Worm (Caenorhabditis elegans): ENCODE results near the gene F40A3.6.

F40A3.6 gene

DNA sequence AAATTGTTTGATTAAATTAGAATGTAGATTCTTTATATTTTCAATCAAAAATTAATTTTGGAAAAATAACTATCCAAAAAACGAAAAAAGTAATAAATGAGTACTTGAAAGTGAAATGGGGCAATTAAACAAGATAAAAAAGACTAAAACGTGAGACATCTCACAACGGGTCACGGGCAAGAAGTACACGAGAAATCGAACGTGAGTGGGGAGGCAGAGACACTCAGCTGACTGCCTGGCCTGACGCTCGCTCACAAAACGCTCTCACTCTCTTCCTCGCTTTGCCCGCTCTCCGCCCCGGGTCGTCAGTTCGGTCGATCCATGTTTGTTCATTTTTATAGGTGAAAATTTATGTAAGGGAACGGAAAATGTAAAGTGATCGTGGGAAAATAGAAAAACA lies 45.4 kb downstream of the F40A3.6 start:
- peak; percentile 12 for TF ChIP-seq nhr-85 (tag)
- peak in 1 of 2 experiments; percentile 54 for TF ChIP-seq lin-35 (GFP tag; optimal IDR thresholded peaks at IDR 0.05)
- TF ChIP-seq dpl-1 (GFP tag; optimal IDR thresholded peaks at IDR 0.05): no peak
- TF ChIP-seq ces-1 (GFP tag; optimal IDR thresholded peaks at IDR 0.05): no peak
- TF ChIP-seq lin-14 (GFP tag; optimal IDR thresholded peaks at IDR 0.05): peak; percentile 51
- TF ChIP-seq efl-1 (optimal IDR thresholded peaks at IDR 0.05): no peak
- TF ChIP-seq efl-1 (GFP tag; optimal IDR thresholded peaks at IDR 0.05 in 1 of 2): no peak
- peak; percentile 9 for TF ChIP-seq nhr-71 (tag; optimal IDR thresholded peaks at IDR 0.05)
- TF ChIP-seq unc-62 (GFP tag; optimal IDR thresholded peaks at IDR 0.05): no peak
- TF ChIP-seq mdl-1 (tag; optimal IDR thresholded peaks at IDR 0.05): peak in 1 of 2 experiments; percentile 69
- TF ChIP-seq ztf-4 (tag; optimal IDR thresholded peaks at IDR 0.05): no peak
- TF ChIP-seq snu-23 (GFP tag; optimal IDR thresholded peaks at IDR 0.05): peak; percentile 32
- TF ChIP-seq blmp-1 (tag; optimal IDR thresholded peaks at IDR 0.05): peak; percentile 77
- TF ChIP-seq ceh-88 (GFP tag; IDR thresholded peaks at IDR 0.05): no peak
- peak; percentile 42 for TF ChIP-seq nhr-20 (tag; optimal IDR thresholded peaks at IDR 0.05)
- peak; percentile 48 for TF ChIP-seq mep-1 (tag; optimal IDR thresholded peaks at IDR 0.05)
- peak; percentile 13 for TF ChIP-seq unc-130 (tag; optimal IDR thresholded peaks at IDR 0.05)

DNA sequence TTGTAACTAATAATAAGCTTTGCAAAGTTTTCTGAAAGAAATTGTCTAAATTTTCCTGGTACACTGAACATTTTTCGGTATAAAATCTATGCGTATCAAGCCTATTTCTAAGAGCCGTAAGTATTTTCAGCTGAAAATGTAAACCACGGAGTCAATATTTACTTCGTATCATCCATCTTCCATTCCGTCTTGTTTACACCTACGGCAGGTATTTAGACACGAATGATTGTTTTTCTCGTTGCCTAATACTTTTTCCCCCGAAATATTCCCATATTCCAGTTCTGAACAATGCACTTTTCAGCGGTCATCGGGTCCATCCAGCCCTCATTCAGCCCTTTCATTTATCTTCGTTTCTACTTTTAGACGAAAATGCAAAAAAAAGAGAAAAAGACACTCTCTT lies 46.0 kb downstream of the F40A3.6 start:
- TF ChIP-seq C34B4.2 (tag; optimal IDR thresholded peaks at IDR 0.05) (no peak), efl-1 (optimal IDR thresholded peaks at IDR 0.05) (no peak), efl-1 (GFP tag; optimal IDR thresholded peaks at IDR 0.05 in 1 of 2) (peak in 1 of 2 experiments; percentile 78)

DNA sequence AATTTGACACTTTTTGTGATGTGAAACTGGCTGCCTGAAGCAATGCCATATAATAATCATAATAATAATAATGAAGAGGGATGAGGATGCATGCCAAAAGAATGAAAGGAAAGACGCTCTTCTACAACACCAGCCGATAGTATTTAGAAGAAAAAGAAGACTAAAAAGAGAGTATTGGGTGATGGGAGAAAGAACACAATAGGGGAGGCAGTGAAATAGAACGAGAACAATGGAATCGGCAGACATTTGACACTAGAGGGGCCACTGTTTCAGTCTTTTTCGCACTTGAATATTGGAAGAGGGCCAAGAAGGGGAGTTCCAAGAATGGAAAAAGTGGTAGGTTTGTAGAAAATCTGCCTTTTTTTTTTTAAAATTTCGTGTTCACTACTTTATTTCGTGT lies 46.5 kb downstream of the F40A3.6 start, which contains the start of gene memo-1:
Gene memo-1, minus strand, starts transcription at position 2 of the 400 bp plus-strand sequence.
- TF ChIP-seq vab-15 (tag; optimal IDR thresholded peaks at IDR 0.05): no peak
- no peak for TF ChIP-seq pax-3 (tag; optimal IDR thresholded peaks at IDR 0.05)
- TF ChIP-seq nhr-90 (tag; optimal IDR thresholded peaks at IDR 0.05; ENCODE audit: poor library complexity): no peak
- TF ChIP-seq sptf-1 (tag; optimal IDR thresholded peaks at IDR 0.05): no peak
- TF ChIP-seq ztf-4 (tag; optimal IDR thresholded peaks at IDR 0.05): no peak
- no peak for TF ChIP-seq nhr-47 (tag; optimal IDR thresholded peaks at IDR 0.05)
- TF ChIP-seq F16B12.6 (tag; optimal IDR thresholded peaks at IDR 0.05): no peak
- TF ChIP-seq nhr-11 (tag; optimal IDR thresholded peaks at IDR 0.05): no peak
- TF ChIP-seq lin-14 (GFP tag; optimal IDR thresholded peaks at IDR 0.05): peak; percentile 26
- TF ChIP-seq ces-1 (GFP tag; optimal IDR thresholded peaks at IDR 0.05): no peak
- no peak for TF ChIP-seq C04F5.9 (tag; optimal IDR thresholded peaks at IDR 0.05)
- no peak for TF ChIP-seq zip-4 (GFP tag; optimal IDR thresholded peaks at IDR 0.05)
- peak; percentile 8 for TF ChIP-seq unc-86 (tag; optimal IDR thresholded peaks at IDR 0.05)
- TF ChIP-seq dpl-1 (GFP tag; optimal IDR thresholded peaks at IDR 0.05): no peak

DNA sequence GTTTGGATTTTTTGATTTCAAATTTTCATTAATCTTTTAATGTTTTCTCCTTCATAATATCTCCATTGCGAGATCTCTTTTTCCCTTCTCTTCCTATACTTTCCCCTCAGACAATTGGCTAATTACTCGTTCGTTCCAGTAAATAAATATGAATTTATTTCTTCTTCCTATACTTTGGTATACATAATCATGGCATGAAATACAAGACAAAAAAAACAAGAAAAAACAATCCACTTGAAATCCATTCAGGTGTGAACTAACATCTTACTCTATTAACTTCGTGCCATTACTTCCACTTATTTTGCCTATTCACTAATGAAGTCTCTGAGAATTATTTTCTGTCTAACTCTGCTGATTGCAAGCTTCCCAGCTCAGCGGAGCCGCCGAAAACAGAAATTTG lies 51.4 kb downstream of the F40A3.6 start, which contains the start of gene grd-8:
Gene grd-8, plus strand, starts transcription at position 301 of the 400 bp plus-strand sequence.
- no peak for TF ChIP-seq pax-3 (tag; optimal IDR thresholded peaks at IDR 0.05)
- TF ChIP-seq Y116A8C.19 (tag; optimal IDR thresholded peaks at IDR 0.05; ENCODE audit: borderline replicate concordance): no peak
- no peak for TF ChIP-seq aha-1 (tag; optimal IDR thresholded peaks at IDR 0.05)
- no peak for TF ChIP-seq fos-1 (tag; optimal IDR thresholded peaks at IDR 0.05)
- TF ChIP-seq unc-98 (GFP tag; IDR thresholded peaks at IDR 0.05): no peak
- no peak for TF ChIP-seq nhr-84 (tag; optimal IDR thresholded peaks at IDR 0.05)
- no peak for TF ChIP-seq ets-5 (GFP tag; IDR thresholded peaks at IDR 0.05)
